Fruit fly (Drosophila melanogaster) whole organism, adult: Measurements from ENCODE around the gene CG16727.

ENCODE experiments used
- CG12768 ChIP-seq: fragments of 200-800 bp; sonication (Bioruptor generic); optimal IDR thresholded peaks from 2 replicates; lab custom pipeline; 2017; ENCODE audit warnings: missing biosample characterization, missing genetic modification characterization, mild to moderate bottlenecking, moderate library complexity, missing genetic modification reagents
- CG14711 ChIP-seq: fragments of 200-800 bp; sonication (Bioruptor generic); optimal IDR thresholded peaks from 2 replicates; lab custom pipeline; 2018; ENCODE audit warnings: missing biosample characterization, mild to moderate bottlenecking, missing genetic modification characterization, moderate library complexity
- CG1620 ChIP-seq: fragments of 200-800 bp; sonication (Bioruptor generic); optimal IDR thresholded peaks from 2 replicates; lab custom pipeline; 2016; ENCODE audit warnings: missing biosample characterization, missing genetic modification characterization
- CG7101 ChIP-seq: fragments of 200-800 bp; sonication (Bioruptor generic); optimal IDR thresholded peaks from 2 replicates; lab custom pipeline; 2018; ENCODE audit warnings: missing biosample characterization, mild to moderate bottlenecking, missing genetic modification characterization, moderate library complexity
- bab1 ChIP-seq: fragments of 200-800 bp; sonication (Bioruptor generic); optimal IDR thresholded peaks from 3 replicates; lab custom pipeline; 2019; ENCODE audit warnings: missing biosample characterization, mild to moderate bottlenecking, missing genetic modification characterization, moderate library complexity
- cic ChIP-seq: fragments of 200-800 bp; sonication (Bioruptor generic); optimal IDR thresholded peaks from 2 replicates; lab custom pipeline; 2017; ENCODE audit warnings: missing biosample characterization, mild to moderate bottlenecking, missing genetic modification characterization, moderate library complexity
- cnc ChIP-seq, 2 experiments: fragments of >200 bp; optimal IDR thresholded peaks; 2 replicates each; lab custom pipeline; 2017
- kay ChIP-seq: fragments of 200-800 bp; sonication (Bioruptor generic); peaks from one replicate; lab custom pipeline; 2016; ENCODE audit warnings: missing biosample characterization, missing genetic modification characterization, borderline replicate concordance
- pad ChIP-seq: fragments of 200-800 bp; sonication (Bioruptor generic); optimal IDR thresholded peaks from 3 replicates; lab custom pipeline; 2017; ENCODE audit warnings: missing biosample characterization, missing genetic modification characterization, mild to moderate bottlenecking, moderate library complexity, missing genetic modification reagents
- tj ChIP-seq: fragments of 200-800 bp; sonication (Bioruptor generic); optimal IDR thresholded peaks from 3 replicates; lab custom pipeline; 2017; ENCODE audit warnings: missing biosample characterization, mild to moderate bottlenecking, missing genetic modification characterization, moderate library complexity
- toe ChIP-seq: fragments of 200-800 bp; sonication (Bioruptor generic); optimal IDR thresholded peaks from 2 replicates; lab custom pipeline; 2016; ENCODE audit warnings: missing biosample characterization, missing genetic modification characterization

- no peak for TF ChIP-seq kay (GFP tag; lab: Kevin White, UChicago)
- TF ChIP-seq cic, result no peak
- peak; percentile 22 for TF ChIP-seq toe (GFP tag; lab: Kevin White, UChicago)
- peak; percentile 65 for TF ChIP-seq pad
- TF ChIP-seq CG14711 (tag; lab: Kevin White, UChicago), result peak; percentile 19
- TF ChIP-seq CG7101, result peak; percentile 33
- TF ChIP-seq cnc (optimal IDR thresholded peaks at IDR 0.05; lab: Kevin White, UChicago), result no peak
- TF ChIP-seq CG1620 (GFP tag; lab: Kevin White, UChicago), result no peak
- peak; percentile 37 for TF ChIP-seq tj (GFP tag; lab: Kevin White, UChicago)
- no peak for TF ChIP-seq CG12768
- peak; percentile 52 for TF ChIP-seq bab1 (GFP tag; lab: Kevin White, UChicago)
Measured at dm6 chr3R:19623606-19624005, 10.4 kb downstream of the CG16727 start.
